Fruit fly (Drosophila melanogaster) whole organism, embryonic: Measurements from ENCODE around the gene Hrs.

Experiments used
- Adf1 ChIP-seq: fragments of 200-800 bp; sonication (Bioruptor generic); IDR thresholded peaks from 2 replicates; pipeline ENCODE4 v1.3.6; 2022; ENCODE audit warnings: missing biosample characterization, missing genetic modification characterization
- Bdp1 ChIP-seq: fragments of 200-800 bp; sonication (Bioruptor generic); optimal IDR thresholded peaks from 3 replicates; lab custom pipeline; 2016; ENCODE audit warnings: missing biosample characterization, missing genetic modification characterization
- CG10209 ChIP-seq: fragments of 200-800 bp; sonication (Bioruptor generic); optimal IDR thresholded peaks from 3 replicates; lab custom pipeline; 2017; ENCODE audit warnings: missing biosample characterization, mild to moderate bottlenecking, missing genetic modification characterization, missing genetic modification reagents
- CG11504 ChIP-seq: fragments of 200-800 bp; sonication (Bioruptor generic); optimal IDR thresholded peaks from 3 replicates; lab custom pipeline; 2019; ENCODE audit warnings: missing biosample characterization, mild to moderate bottlenecking, missing genetic modification characterization, moderate library complexity
- CG13624 ChIP-seq: fragments of 200-800 bp; sonication (Bioruptor generic); optimal IDR thresholded peaks from 2 replicates; lab custom pipeline; 2016; ENCODE audit warnings: missing biosample characterization, missing genetic modification characterization
- CG16813 ChIP-seq: fragments of 200-800 bp; sonication (Bioruptor generic); IDR thresholded peaks from 3 replicates; pipeline ENCODE4 v1.3.6; 2022; ENCODE audit warnings: missing biosample characterization, missing genetic modification characterization; ENCODE audit not compliant: partially characterized antibody
- CG17385 ChIP-seq: fragments of 200-800 bp; sonication (Bioruptor generic); optimal IDR thresholded peaks from 3 replicates; lab custom pipeline; 2018; ENCODE audit warnings: missing biosample characterization, mild to moderate bottlenecking, missing genetic modification characterization
- CG17612 ChIP-seq: fragments of 200-800 bp; sonication (Bioruptor generic); IDR thresholded peaks from 2 replicates; pipeline ENCODE4 v1.3.6; 2022; ENCODE audit warnings: missing biosample characterization, missing genetic modification characterization
- CG2116 ChIP-seq: fragments of 200-800 bp; sonication (Bioruptor generic); optimal IDR thresholded peaks from 3 replicates; lab custom pipeline; 2018; ENCODE audit warnings: missing biosample characterization, mild to moderate bottlenecking, missing genetic modification characterization
- CG30431 ChIP-seq: fragments of 200-800 bp; sonication (Bioruptor generic); optimal IDR thresholded peaks from 2 replicates; lab custom pipeline; 2017; ENCODE audit warnings: missing biosample characterization, missing genetic modification characterization
- CG32772 ChIP-seq: fragments of 200-800 bp; sonication (Bioruptor generic); IDR thresholded peaks from 2 replicates; pipeline ENCODE4 v1.3.6; 2022; ENCODE audit warnings: missing biosample characterization, missing genetic modification characterization
- CG34376 ChIP-seq: fragments of 200-800 bp; sonication (Bioruptor generic); optimal IDR thresholded peaks from 2 replicates; lab custom pipeline; 2018; ENCODE audit warnings: missing biosample characterization, mild to moderate bottlenecking, missing genetic modification characterization
- CG6654 ChIP-seq: fragments of 200-800 bp; sonication (Bioruptor generic); optimal IDR thresholded peaks from 2 replicates; lab custom pipeline; 2017; ENCODE audit warnings: missing biosample characterization, mild to moderate bottlenecking, missing genetic modification characterization
- CG6813 ChIP-seq: fragments of 200-800 bp; sonication (Bioruptor generic); optimal IDR thresholded peaks from 2 replicates; lab custom pipeline; 2017; ENCODE audit warnings: missing biosample characterization, missing genetic modification characterization, mild to moderate bottlenecking, moderate library complexity, missing genetic modification reagents
- Deaf1 ChIP-seq: fragments of 200-800 bp; optimal IDR thresholded peaks from 3 replicates; lab custom pipeline; 2019; ENCODE audit warnings: missing biosample characterization, mild to moderate bottlenecking, missing genetic modification characterization, moderate library complexity
- Drgx ChIP-seq: fragments of 200-800 bp; sonication (Bioruptor generic); IDR thresholded peaks from 2 replicates; pipeline ENCODE4 v1.3.6; 2022; ENCODE audit warnings: missing biosample characterization, missing genetic modification characterization
- ERR ChIP-seq: fragments of 200-800 bp; sonication (Bioruptor generic); optimal IDR thresholded peaks from 2 replicates; lab custom pipeline; 2016; ENCODE audit warnings: missing biosample characterization, missing genetic modification characterization
- Fer1 ChIP-seq: fragments of 200-800 bp; sonication (Bioruptor generic); optimal IDR thresholded peaks from 2 replicates; lab custom pipeline; 2017; ENCODE audit warnings: missing biosample characterization, mild to moderate bottlenecking, missing genetic modification characterization
- Gsc ChIP-seq: fragments of 200-800 bp; sonication (Bioruptor generic); IDR thresholded peaks from 2 replicates; pipeline ENCODE4 v1.3.6; 2022; ENCODE audit warnings: missing biosample characterization, missing genetic modification characterization
- H15 ChIP-seq: fragments of 200-800 bp; sonication (Bioruptor generic); IDR thresholded peaks from 3 replicates; pipeline ENCODE4 v1.3.6; 2022; ENCODE audit warnings: missing biosample characterization, missing genetic modification characterization
- Hmr ChIP-seq: fragments of 200-800 bp; sonication (Bioruptor generic); optimal IDR thresholded peaks from 3 replicates; lab custom pipeline; 2017; ENCODE audit warnings: mild to moderate bottlenecking, missing biosample characterization, missing genetic modification reagents, missing genetic modification characterization
- Jarid2 ChIP-seq: fragments of 200-800 bp; sonication (Bioruptor generic); optimal IDR thresholded peaks from 3 replicates; lab custom pipeline; 2017; ENCODE audit warnings: mild to moderate bottlenecking, missing biosample characterization, missing genetic modification reagents, missing genetic modification characterization
- PHDP ChIP-seq: fragments of 200-800 bp; sonication (Bioruptor generic); optimal IDR thresholded peaks from 3 replicates; lab custom pipeline; 2018; ENCODE audit warnings: missing biosample characterization, mild to moderate bottlenecking, missing genetic modification characterization, moderate library complexity
- Scr ChIP-seq: fragments of 200-800 bp; sonication (Bioruptor generic); IDR thresholded peaks from 2 replicates; pipeline ENCODE4 v1.3.6; 2022; ENCODE audit warnings: missing biosample characterization, missing genetic modification characterization; ENCODE audit not compliant: partially characterized antibody
- Sox100B ChIP-seq: fragments of 200-800 bp; sonication (Bioruptor generic); optimal IDR thresholded peaks from 3 replicates; lab custom pipeline; 2018; ENCODE audit warnings: missing biosample characterization, mild to moderate bottlenecking, missing genetic modification characterization
- Sry-δ ChIP-seq: fragments of 200-800 bp; sonication (Bioruptor generic); optimal IDR thresholded peaks from 2 replicates; lab custom pipeline; 2016; ENCODE audit warnings: missing biosample characterization, missing genetic modification characterization
- ase ChIP-seq: fragments of 200-800 bp; sonication (Bioruptor generic); IDR thresholded peaks from 3 replicates; pipeline ENCODE4 v1.3.6; 2022; ENCODE audit warnings: missing biosample characterization, missing genetic modification characterization
- bsh ChIP-seq, 2 experiments: fragments of 200-800 bp; sonication (Bioruptor generic); optimal IDR thresholded peaks; 2 replicates each; lab custom pipeline; 2017 to 2018; ENCODE audit warnings: mild to moderate bottlenecking in 2 of 2, missing biosample characterization in 2 of 2, missing genetic modification characterization in 2 of 2, moderate library complexity in 1 of 2
- chinmo ChIP-seq: fragments of 200-800 bp; sonication (Bioruptor generic); IDR thresholded peaks from 4 replicates; pipeline ENCODE4 v1.3.6; 2022; ENCODE audit warnings: missing biosample characterization, missing genetic modification characterization; ENCODE audit not compliant: partially characterized antibody
- dan ChIP-seq: fragments of 200-800 bp; sonication (Bioruptor generic); IDR thresholded peaks from 2 replicates; pipeline ENCODE4 v1.3.6; 2022; ENCODE audit warnings: missing biosample characterization, missing genetic modification characterization
- danr ChIP-seq: fragments of 200-800 bp; sonication (Bioruptor generic); IDR thresholded peaks from 2 replicates; pipeline ENCODE4 v1.3.6; 2022; ENCODE audit warnings: missing biosample characterization, missing genetic modification characterization
- disco-r ChIP-seq: fragments of 200-800 bp; sonication (Bioruptor generic); optimal IDR thresholded peaks from 2 replicates; lab custom pipeline; 2016; ENCODE audit warnings: missing biosample characterization, missing genetic modification characterization
- ems ChIP-seq: fragments of 200-800 bp; sonication (Bioruptor generic); optimal IDR thresholded peaks from 3 replicates; lab custom pipeline; 2016; ENCODE audit warnings: missing biosample characterization, missing genetic modification characterization
- gcm2 ChIP-seq: fragments of 200-800 bp; sonication (Bioruptor generic); optimal IDR thresholded peaks from 2 replicates; lab custom pipeline; 2016; ENCODE audit warnings: missing biosample characterization, missing genetic modification characterization
- grn ChIP-seq: fragments of 200-800 bp; sonication (Bioruptor generic); optimal IDR thresholded peaks from 3 replicates; lab custom pipeline; 2017; ENCODE audit warnings: missing biosample characterization, missing genetic modification characterization
- kay ChIP-seq: fragments of 200-800 bp; sonication (Bioruptor generic); optimal IDR thresholded peaks from 2 replicates; lab custom pipeline; 2016; ENCODE audit warnings: missing biosample characterization, missing genetic modification characterization
- ken ChIP-seq: fragments of 200-800 bp; sonication (Bioruptor generic); IDR thresholded peaks from 3 replicates; pipeline ENCODE4 v1.3.6; 2022; ENCODE audit warnings: missing biosample characterization, missing genetic modification characterization
- knrl ChIP-seq: fragments of 200-800 bp; sonication (Bioruptor generic); IDR thresholded peaks from 3 replicates; pipeline ENCODE4 v1.3.6; 2022; ENCODE audit warnings: missing biosample characterization, missing genetic modification characterization; ENCODE audit not compliant: partially characterized antibody
- nom ChIP-seq: fragments of 200-800 bp; sonication (Bioruptor generic); optimal IDR thresholded peaks from 2 replicates; lab custom pipeline; 2017; ENCODE audit warnings: missing biosample characterization, missing genetic modification characterization, mild to moderate bottlenecking, moderate library complexity, missing genetic modification reagents
- odd ChIP-seq: fragments of 200-800 bp; sonication (Bioruptor generic); optimal IDR thresholded peaks from 2 replicates; lab custom pipeline; 2017; ENCODE audit warnings: missing biosample characterization, mild to moderate bottlenecking, missing genetic modification characterization
- prd ChIP-seq, 3 experiments: fragments of >200 bp in 2 of 3; fragments of 200-800 bp in 1 of 3; sonication (Bioruptor generic) in 1 of 3; optimal IDR thresholded peaks in 2 of 3; IDR thresholded peaks in 1 of 3; 2 replicates in 2 of 3; 3 replicates in 1 of 3; pipeline versions ENCODE4 v1.3.6 to Lab custom; 2017 to 2022; ENCODE audit warnings: missing biosample characterization in 1 of 3, missing genetic modification characterization in 1 of 3
- tin ChIP-seq: fragments of 200-800 bp; sonication (Bioruptor generic); optimal IDR thresholded peaks from 3 replicates; lab custom pipeline; 2016; ENCODE audit warnings: missing biosample characterization, missing genetic modification characterization
- vvl ChIP-seq: fragments of 200-800 bp; sonication (Bioruptor generic); IDR thresholded peaks from 2 replicates; pipeline ENCODE4 v1.3.6; 2022; ENCODE audit warnings: missing biosample characterization, missing genetic modification characterization
- wdn ChIP-seq: fragments of 200-800 bp; sonication (Bioruptor generic); IDR thresholded peaks from 2 replicates; pipeline ENCODE4 v1.3.6; 2022; ENCODE audit warnings: missing biosample characterization, missing genetic modification characterization
- wek ChIP-seq: fragments of 200-800 bp; sonication (Bioruptor generic); optimal IDR thresholded peaks from 3 replicates; lab custom pipeline; 2018; ENCODE audit warnings: missing biosample characterization, mild to moderate bottlenecking, missing genetic modification characterization, moderate library complexity
- zen ChIP-seq: fragments of 200-800 bp; sonication (Bioruptor generic); optimal IDR thresholded peaks from 3 replicates; lab custom pipeline; 2018; ENCODE audit warnings: missing biosample characterization, mild to moderate bottlenecking, missing genetic modification characterization, moderate library complexity

The Hrs gene

DNA sequence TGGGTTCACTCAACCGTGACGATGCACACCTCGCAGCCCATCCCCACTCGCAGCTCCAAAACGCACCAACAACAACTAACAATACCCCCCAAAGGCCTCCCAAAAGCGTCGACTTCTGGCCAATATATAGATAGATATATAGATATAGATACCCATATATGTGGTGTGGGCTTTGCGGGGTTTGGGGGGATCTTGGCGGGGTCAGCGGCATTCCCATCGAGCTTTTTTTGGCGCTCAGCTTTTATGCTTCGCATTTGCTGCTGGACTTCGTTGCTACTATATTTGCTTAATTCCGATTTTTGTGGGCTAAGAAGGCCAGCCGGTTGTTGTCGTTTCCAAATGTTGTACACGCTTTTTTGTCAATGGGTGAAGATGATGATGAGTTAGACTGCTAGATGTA lies 12.4 kb upstream of the Hrs start (continued):
- TF ChIP-seq prd (optimal IDR thresholded peaks at IDR 0.05; lab: Kevin White, UChicago) (no peak), prd (GFP tag; IDR thresholded peaks at IDR 0.05; lab: Robert Waterston, UW) (no peak), Bdp1 (GFP tag; lab: Kevin White, UChicago) (no peak), CG16813 (GFP tag; lab: Robert Waterston, UW) (no peak)

DNA sequence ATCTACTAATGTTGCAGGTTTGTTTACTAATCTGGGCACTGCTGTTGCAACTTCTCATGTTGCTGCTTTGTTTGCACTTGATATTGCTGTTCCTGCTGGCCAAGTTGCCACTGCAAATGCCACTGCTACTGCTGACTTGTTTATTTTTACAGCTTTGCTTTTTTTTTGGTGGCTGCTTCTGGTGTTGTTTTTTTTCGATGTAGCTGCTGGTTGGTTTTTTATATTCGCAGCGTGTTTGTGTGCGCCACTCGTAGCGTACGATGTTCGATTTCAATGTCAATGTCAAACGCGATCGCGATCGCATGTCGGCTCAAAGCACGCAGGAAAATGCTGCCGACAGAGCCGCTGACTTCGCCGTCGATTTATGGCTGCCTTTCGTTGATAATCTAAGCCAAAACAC lies 12.0 kb upstream of the Hrs start:
- no peak for TF ChIP-seq dan (GFP tag; lab: Robert Waterston, UW)
- no peak for TF ChIP-seq disco-r (GFP tag; lab: Kevin White, UChicago)
- peak; percentile 37; the same call in 1 of the 2 replicates for TF ChIP-seq Drgx
- TF ChIP-seq nom (GFP tag; lab: Kevin White, UChicago): peak; percentile 31
- TF ChIP-seq Adf1 (GFP tag; lab: Robert Waterston, UW): peak; percentile 14
- TF ChIP-seq bsh (GFP tag; optimal IDR thresholded peaks at IDR 0.05; lab: Kevin White, UChicago): peak in 1 of 2 experiments; percentile 41
- peak; percentile 20 for TF ChIP-seq grn (GFP tag; lab: Kevin White, UChicago)
- peak; percentile 29 for TF ChIP-seq Deaf1 (tag; lab: Kevin White, UChicago)
- 0 out of 4 replicates have a peak, but pooled peaks have one; percentile 8 for TF ChIP-seq chinmo
- TF ChIP-seq, all 482 proteins: peak for 7

DNA sequence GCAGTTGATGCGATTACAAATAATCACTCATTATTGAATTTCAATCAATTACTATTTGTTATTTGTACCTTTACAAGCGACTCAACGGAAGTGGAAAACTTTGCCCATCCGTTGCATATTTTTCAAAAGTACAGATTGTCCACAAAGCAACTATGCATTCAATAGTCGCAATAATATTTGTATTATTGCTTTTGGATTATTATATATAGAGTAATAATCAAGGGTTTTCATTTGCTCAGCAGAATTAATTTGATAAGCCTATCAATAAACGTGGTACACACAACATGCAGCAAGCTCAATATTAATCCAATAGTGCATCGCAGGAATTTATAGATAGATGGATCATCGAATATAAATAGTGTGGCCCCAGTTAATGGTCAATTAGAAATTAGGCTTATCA lies 11.2 kb upstream of the Hrs start:
- TF ChIP-seq CG10209 (GFP tag; lab: Kevin White, UChicago): no peak
- no peak for TF ChIP-seq CG6813 (GFP tag; lab: Kevin White, UChicago)
- peak; percentile 8 for TF ChIP-seq CG11504
- peak in 1 of 2 experiments; percentile 37 for TF ChIP-seq bsh (GFP tag; optimal IDR thresholded peaks at IDR 0.05; lab: Kevin White, UChicago)
- no peak for TF ChIP-seq kay
- no peak for TF ChIP-seq danr
- TF ChIP-seq Gsc (GFP tag; lab: Robert Waterston, UW): no peak
- no peak for TF ChIP-seq CG13624 (GFP tag; lab: Kevin White, UChicago)
- no peak for TF ChIP-seq tin
- peak; percentile 15 for TF ChIP-seq Sox100B (GFP tag; lab: Kevin White, UChicago)
- 0 out of 2 replicates have a peak, but pooled peaks have one; percentile 5 for TF ChIP-seq CG17612 (GFP tag; lab: Robert Waterston, UW)
- TF ChIP-seq knrl (GFP tag; lab: Robert Waterston, UW): no peak
- TF ChIP-seq CG30431 (GFP tag; lab: Kevin White, UChicago): no peak
- no peak for TF ChIP-seq CG34376 (GFP tag; lab: Kevin White, UChicago)

DNA sequence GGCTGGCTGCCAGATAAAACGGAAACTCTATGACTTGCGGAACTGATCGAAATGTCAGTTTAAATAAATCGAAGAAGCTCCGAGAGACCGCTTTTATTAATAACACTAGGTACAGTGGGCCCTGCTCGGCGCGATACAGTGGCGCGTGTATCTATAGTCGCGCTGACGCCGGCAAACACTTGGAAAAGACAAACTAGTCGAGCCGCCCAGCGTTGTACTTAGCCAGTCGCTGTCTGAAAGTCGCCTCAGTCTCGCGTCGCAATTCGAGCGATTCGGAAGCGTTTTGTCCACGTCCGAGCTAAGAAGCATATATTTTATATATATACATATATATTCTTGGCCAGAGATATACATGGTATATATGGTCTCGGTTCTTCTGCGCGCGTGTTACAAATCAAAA lies 9.9 kb upstream of the Hrs start:
- peak; percentile 54; the same call in 1 of the 2 replicates for TF ChIP-seq vvl (GFP tag; lab: Robert Waterston, UW)
- TF ChIP-seq wek: no peak
- peak; percentile 49 for TF ChIP-seq CG6813 (GFP tag; lab: Kevin White, UChicago)
- TF ChIP-seq Scr (GFP tag; lab: Robert Waterston, UW): no peak
- peak; percentile 61 for TF ChIP-seq Hmr (GFP tag; lab: Kevin White, UChicago)
- no peak for TF ChIP-seq zen
- TF ChIP-seq PHDP (tag; lab: Kevin White, UChicago): peak; percentile 37
- no peak for TF ChIP-seq odd (GFP tag; lab: Kevin White, UChicago)
- TF ChIP-seq wdn (GFP tag; lab: Robert Waterston, UW): peak; percentile 35; the same call in 1 of the 2 replicates
- TF ChIP-seq CG2116: no peak
- peak; percentile 53 for TF ChIP-seq Jarid2 (GFP tag; lab: Kevin White, UChicago)
- peak; percentile 35; the same call in 1 of the 3 replicates for TF ChIP-seq ken (GFP tag; lab: Robert Waterston, UW)
- TF ChIP-seq CG17385 (GFP tag; lab: Kevin White, UChicago): peak; percentile 25
- no peak for TF ChIP-seq ems
- no peak for TF ChIP-seq gcm2 (GFP tag; lab: Kevin White, UChicago)
- 0 out of 3 replicates have a peak, but pooled peaks have one; percentile 28 for TF ChIP-seq ase (GFP tag; lab: Robert Waterston, UW)
- peak; percentile 61 for TF ChIP-seq Fer1 (GFP tag; lab: Kevin White, UChicago)
- TF ChIP-seq CG32772 (GFP tag; lab: Robert Waterston, UW): no peak
- peak; percentile 56; the same call in 1 of the 3 replicates for TF ChIP-seq H15 (GFP tag; lab: Robert Waterston, UW)
- TF ChIP-seq ERR (GFP tag; lab: Kevin White, UChicago): no peak
- no peak for TF ChIP-seq Sry-δ
- no peak for TF ChIP-seq CG6654 (GFP tag; lab: Kevin White, UChicago)
